Worm (Caenorhabditis elegans): ENCODE data around the gene mfsd-13.2.

mfsd-13.2 gene

DNA sequence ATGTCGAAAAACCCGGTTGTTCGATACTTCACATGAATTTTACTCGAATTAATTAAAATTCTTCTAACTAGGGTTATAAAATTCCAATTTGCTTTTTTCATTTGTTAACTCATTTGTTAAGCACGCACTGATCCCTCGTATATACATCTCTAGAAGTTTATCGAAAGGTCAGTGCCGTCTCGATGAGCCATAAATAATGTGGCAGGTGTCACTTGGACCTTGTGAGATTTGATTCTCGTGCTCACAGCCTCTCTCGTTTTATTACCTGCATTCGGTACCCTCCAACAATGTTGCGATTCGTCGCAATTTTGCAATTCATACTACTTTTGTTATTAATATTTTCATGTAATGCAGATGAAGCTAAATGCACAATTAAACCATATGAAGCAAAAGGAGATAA is 49.3 kb downstream of the mfsd-13.2 start, which contains the start of gene spon-1:
Gene spon-1, plus strand, starts transcription at position 208 of the 400 bp plus-strand sequence.
- TF ChIP-seq R02D3.7 (tag; optimal IDR thresholded peaks at IDR 0.05) (no peak), elt-1 (tag; optimal IDR thresholded peaks at IDR 0.05) (no peak), elt-3 (tag; optimal IDR thresholded peaks at IDR 0.05) (no peak), lsy-12 (tag; optimal IDR thresholded peaks at IDR 0.05) (no peak), nhr-12 (tag; optimal IDR thresholded peaks at IDR 0.05) (no peak), fkh-10 (GFP tag; optimal IDR thresholded peaks at IDR 0.05) (no peak), mdl-1 (tag; optimal IDR thresholded peaks at IDR 0.05) (no peak), nhr-67 (tag; optimal IDR thresholded peaks at IDR 0.05) (no peak), pha-4 (tag; optimal IDR thresholded peaks at IDR 0.05) (no peak), mml-1 (tag; optimal IDR thresholded peaks at IDR 0.05) (no peak), nhr-23 (tag; optimal IDR thresholded peaks at IDR 0.05) (no peak), daf-12 (tag; optimal IDR thresholded peaks at IDR 0.05) (no peak), egl-27 (tag; optimal IDR thresholded peaks at IDR 0.05) (no peak), aly-2 (tag; optimal IDR thresholded peaks at IDR 0.05) (no peak), elt-2 (tag; optimal IDR thresholded peaks at IDR 0.05) (no peak), fkh-2 (tag; optimal IDR thresholded peaks at IDR 0.05) (no peak), ztf-4 (tag; optimal IDR thresholded peaks at IDR 0.05) (no peak)

DNA sequence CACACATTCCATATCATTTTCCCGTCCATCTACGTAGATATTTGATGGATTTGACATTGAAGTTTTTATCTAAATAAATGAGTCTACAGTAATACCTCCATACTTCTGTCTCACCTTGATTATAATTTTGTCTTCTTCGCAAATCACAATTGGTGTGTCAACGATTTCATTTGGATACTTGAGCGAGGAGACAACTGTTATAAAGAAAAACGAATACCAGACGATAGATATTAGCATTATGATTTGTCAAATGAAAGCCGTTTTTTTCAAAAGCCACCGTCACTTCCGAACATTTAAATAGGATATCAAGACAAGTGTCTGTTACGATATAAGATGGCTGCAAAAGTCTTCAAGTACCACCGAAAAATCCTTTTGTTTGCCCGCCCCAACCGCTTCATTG is 50.0 kb downstream of the mfsd-13.2 start, which contains the start of gene cutl-5:
Gene cutl-5, minus strand, starts transcription at position 269 of the 400 bp plus-strand sequence.
- no peak for TF ChIP-seq ztf-4 (tag; optimal IDR thresholded peaks at IDR 0.05)
- TF ChIP-seq egl-27 (tag; optimal IDR thresholded peaks at IDR 0.05): no peak
- no peak for TF ChIP-seq daf-12 (tag; optimal IDR thresholded peaks at IDR 0.05)
- no peak for TF ChIP-seq jun-1 (tag; optimal IDR thresholded peaks at IDR 0.05)
- no peak for TF ChIP-seq nhr-23 (tag; optimal IDR thresholded peaks at IDR 0.05)
- no peak for TF ChIP-seq ceh-28 (tag; optimal IDR thresholded peaks at IDR 0.05)
- no peak for TF ChIP-seq pqm-1 (tag; optimal IDR thresholded peaks at IDR 0.05)
- TF ChIP-seq nhr-237 (tag; optimal IDR thresholded peaks at IDR 0.05): no peak
- no peak for TF ChIP-seq nhr-67 (tag; optimal IDR thresholded peaks at IDR 0.05)
- no peak for TF ChIP-seq fkh-10 (GFP tag; optimal IDR thresholded peaks at IDR 0.05)
- TF ChIP-seq ceh-16 (tag; optimal IDR thresholded peaks at IDR 0.05): no peak
- TF ChIP-seq fos-1 (tag; optimal IDR thresholded peaks at IDR 0.05): no peak
- TF ChIP-seq mdl-1 (tag; optimal IDR thresholded peaks at IDR 0.05): no peak
- no peak for TF ChIP-seq lin-15B (tag; optimal IDR thresholded peaks at IDR 0.05)
- no peak for TF ChIP-seq unc-39 (tag; optimal IDR thresholded peaks at IDR 0.05)
- no peak for TF ChIP-seq unc-62 (GFP tag; optimal IDR thresholded peaks at IDR 0.05)
- TF ChIP-seq snpc-4 (tag; optimal IDR thresholded peaks at IDR 0.05): no peak

DNA sequence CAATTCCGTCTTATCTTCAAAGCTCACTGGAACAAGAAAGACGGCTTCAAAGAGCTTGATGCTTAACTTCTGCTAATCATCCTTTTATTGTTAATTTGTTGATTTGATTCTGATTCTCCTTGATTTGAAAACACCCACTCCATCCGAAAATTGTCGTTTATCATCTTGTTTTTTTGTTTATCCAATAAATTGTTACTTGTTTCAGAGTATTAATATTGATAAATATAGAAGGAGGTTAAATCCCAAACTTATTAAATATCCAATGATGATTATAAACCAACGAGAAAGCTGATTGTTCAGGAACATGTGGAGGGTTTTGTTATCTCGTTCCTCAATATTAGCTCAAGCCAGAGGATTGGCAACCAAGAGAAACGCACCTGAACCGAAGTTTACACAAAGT is 52.9 kb downstream of the mfsd-13.2 start, which contains the start of gene F10E7.6:
Gene F10E7.6, plus strand, starts transcription at position 301 of the 400 bp plus-strand sequence.
- no peak for TF ChIP-seq nhr-76 (tag; optimal IDR thresholded peaks at IDR 0.05)

All from whole organism, L3 larva.